Worm (Caenorhabditis elegans) whole organism, early embryonic: ENCODE data around the gene lge-1.

ENCODE experiments used
- B0310.2 ChIP-seq: sonication (generic microtip); optimal IDR thresholded peaks from 2 replicates; lab custom pipeline; 2016; ENCODE audit warnings: mild to moderate bottlenecking, missing genetic modification characterization, missing compliant biosample characterization
- aly-1 ChIP-seq: sonication (generic microtip); optimal IDR thresholded peaks from 2 replicates; lab custom pipeline; 2016; ENCODE audit warnings: missing genetic modification characterization, missing compliant biosample characterization
- ama-1 ChIP-seq: fragments of 150-350 bp; optimal IDR thresholded peaks from 2 replicates; lab custom pipeline; 2014
- ceh-36 ChIP-seq: sonication (generic microtip); optimal IDR thresholded peaks from 2 replicates; lab custom pipeline; 2016; ENCODE audit warnings: missing genetic modification characterization, inconsistent platforms, missing compliant biosample characterization
- flt-1 ChIP-seq: fragments of 200-800 bp; sonication (Bioruptor generic); IDR thresholded peaks from 2 replicates; pipeline ENCODE4 v1.3.6; 2022; ENCODE audit warnings: missing genetic modification characterization, missing compliant biosample characterization
- scrt-1 ChIP-seq: fragments of 200-800 bp; sonication (Bioruptor generic); IDR thresholded peaks from 2 replicates; pipeline ENCODE4 v1.3.6; 2022; ENCODE audit warnings: missing genetic modification characterization, missing compliant biosample characterization
- sea-1 ChIP-seq: fragments of 200-800 bp; sonication (Bioruptor generic); conservative IDR thresholded peaks from 2 replicates; pipeline ENCODE4 v1.3.6; 2022; ENCODE audit warnings: missing genetic modification characterization, missing compliant biosample characterization
- tbx-37 ChIP-seq: fragments of 200-800 bp; sonication (Bioruptor generic); conservative IDR thresholded peaks from 2 replicates; pipeline ENCODE4 v1.3.6; 2022; ENCODE audit warnings: missing genetic modification reagents, missing genetic modification characterization, missing compliant biosample characterization

- TF ChIP-seq scrt-1, result no peak
- no peak for TF ChIP-seq B0310.2 (tag; lab: Kevin White, UChicago)
- TF ChIP-seq flt-1, result no peak
- no peak for TF ChIP-seq ceh-36 (tag; lab: Kevin White, UChicago)
- no peak for TF ChIP-seq ama-1 (lab: Kevin White, UChicago)
- no peak for TF ChIP-seq sea-1 (GFP tag; lab: Robert Waterston, UW)
- TF ChIP-seq tbx-37 (GFP tag; lab: Robert Waterston, UW), result no peak
- TF ChIP-seq aly-1 (tag; lab: Kevin White, UChicago), result no peak
Observed at ce11 chrX:11001750-11002149, 35.4 kb downstream of the lge-1 start, which contains the start of gene col-177.
